Worm (Caenorhabditis elegans): ENCODE results near the gene taf-12.

Gene taf-12

DNA sequence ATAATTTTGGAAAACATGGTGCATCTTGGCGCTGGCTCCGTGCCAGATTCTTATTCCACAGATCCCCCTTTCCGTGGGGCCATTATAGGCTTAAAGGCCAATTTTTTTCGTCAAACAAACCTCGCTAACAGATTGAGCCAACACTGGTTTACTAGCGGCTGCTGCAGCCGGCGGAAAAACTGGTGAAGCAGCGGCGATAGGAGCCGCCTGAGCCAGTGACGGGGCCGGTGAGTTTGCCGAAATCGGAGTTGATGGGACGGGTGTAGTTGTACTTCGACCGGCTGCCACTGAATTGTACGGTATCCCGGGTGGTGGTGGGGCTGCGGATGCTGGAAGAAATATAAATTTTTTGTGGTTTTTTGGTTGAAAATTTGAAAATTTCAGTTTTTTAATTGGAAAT, 27.4 kb downstream of the taf-12 start:
- no peak for TF ChIP-seq unc-62 (GFP tag; optimal IDR thresholded peaks at IDR 0.05)

DNA sequence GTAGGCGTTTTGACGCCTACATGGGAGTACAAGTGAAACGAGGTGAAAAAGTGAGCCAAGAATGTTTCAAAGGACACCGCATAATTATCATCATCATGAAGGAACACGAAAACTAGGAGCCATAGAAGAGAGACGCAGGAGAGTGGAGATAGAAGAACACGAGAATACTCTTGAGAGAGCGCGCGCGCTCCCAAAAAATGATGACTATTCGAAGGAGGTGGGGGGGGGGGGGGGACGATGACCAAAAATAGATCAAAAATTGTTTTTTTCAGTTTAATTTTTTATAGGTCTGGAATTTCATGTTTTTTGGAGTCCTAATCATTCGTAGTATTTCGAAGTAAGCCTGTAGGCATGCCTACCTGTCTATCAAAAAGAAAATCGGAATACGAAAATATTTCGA, 32.3 kb downstream of the taf-12 start:
- no peak for TF ChIP-seq unc-62 (GFP tag; optimal IDR thresholded peaks at IDR 0.05)

DNA sequence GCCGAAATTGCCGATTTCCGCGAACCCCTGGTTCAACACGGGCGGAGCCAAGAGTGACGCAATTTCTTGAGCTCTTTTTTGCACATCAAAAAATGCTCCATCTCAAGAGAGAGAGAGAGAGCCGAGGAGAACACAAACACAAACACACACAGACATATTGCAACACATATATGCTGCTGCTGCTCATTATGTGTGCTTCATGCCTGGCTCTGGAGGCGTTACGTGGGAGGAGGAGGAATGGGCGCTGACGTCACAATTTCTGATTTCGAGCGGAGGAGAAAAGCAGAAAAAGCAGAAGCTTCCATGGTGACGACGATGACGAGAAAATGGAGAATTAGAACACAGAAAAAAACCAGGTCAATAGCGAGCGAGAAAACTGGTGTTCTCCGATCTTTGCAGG, 33.0 kb downstream of the taf-12 start:
- no peak for TF ChIP-seq unc-62 (GFP tag; optimal IDR thresholded peaks at IDR 0.05)

ce11 chrIII:11834783-11835182, 34.3 kb downstream of the taf-12 start:
- TF ChIP-seq unc-62 (GFP tag; optimal IDR thresholded peaks at IDR 0.05) = no peak

DNA sequence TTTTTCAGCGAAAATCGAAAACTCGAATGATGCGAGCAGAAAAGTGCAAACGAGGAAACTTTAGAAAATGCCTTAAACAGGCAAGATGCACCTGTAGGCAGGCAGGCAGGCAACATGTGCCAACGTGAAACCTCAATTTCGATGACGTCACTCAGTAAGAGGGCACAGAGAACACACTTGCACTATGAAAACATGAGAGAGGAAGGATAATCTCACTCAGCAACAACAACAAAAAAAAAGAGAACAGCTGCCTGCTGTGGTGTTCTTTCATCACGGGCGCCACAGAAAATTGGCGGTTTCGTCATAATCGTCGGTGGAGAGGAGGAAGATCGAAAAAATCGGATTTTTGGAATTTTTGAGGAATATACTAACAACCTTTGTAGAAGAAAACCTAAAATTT, 34.9 kb downstream of the taf-12 start:
- TF ChIP-seq unc-62 (GFP tag; optimal IDR thresholded peaks at IDR 0.05) = no peak

- TF ChIP-seq unc-62 (GFP tag; optimal IDR thresholded peaks at IDR 0.05) = no peak
Observed at ce11 chrIII:11833449-11833848, 35.6 kb downstream of the taf-12 start.

DNA sequence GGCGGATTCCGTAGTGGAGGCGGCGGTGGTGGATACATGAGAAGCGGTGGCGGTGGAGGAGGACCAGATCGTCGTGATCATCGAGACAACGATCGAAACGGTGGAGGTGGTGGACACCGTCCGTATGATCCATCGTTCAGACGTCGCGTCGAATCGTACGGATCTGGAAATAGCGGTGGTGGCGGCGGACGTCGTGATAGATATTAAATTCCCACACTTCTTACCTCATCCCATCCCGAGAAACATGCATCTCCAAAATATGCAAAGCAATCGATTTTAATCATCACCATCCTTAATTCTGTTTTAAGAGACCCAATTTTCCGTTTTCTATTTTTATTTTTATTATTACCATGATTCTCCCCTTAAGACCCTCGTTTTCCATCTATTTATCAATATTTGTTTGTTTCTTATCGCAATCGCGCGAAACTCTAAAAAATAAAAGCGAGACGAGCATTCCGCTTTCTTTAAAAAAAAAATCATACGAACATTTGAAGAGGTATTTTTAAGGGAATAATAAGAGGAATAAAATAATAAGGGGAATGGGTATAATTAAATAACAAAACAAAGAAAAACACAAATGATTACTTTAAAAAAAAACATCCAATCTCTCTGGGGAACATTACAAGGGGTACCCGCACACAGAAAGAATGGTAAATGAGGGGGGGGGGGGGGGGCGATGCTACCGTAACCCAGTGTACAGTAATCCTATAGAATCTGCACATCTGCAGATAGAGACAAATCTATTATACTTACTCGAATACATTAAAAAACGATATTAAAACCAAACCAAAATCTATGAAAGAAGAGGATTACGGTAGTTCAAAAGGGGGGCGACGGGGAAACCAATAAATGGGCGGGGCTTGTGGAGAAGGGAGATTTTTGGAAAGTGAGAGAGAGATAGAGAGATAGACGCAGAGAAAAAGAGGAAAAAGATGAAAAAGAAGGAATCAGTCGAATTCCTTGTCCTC, 38.3 kb downstream of the taf-12 start:
- no peak for TF ChIP-seq unc-62 (GFP tag; optimal IDR thresholded peaks at IDR 0.05)

DNA sequence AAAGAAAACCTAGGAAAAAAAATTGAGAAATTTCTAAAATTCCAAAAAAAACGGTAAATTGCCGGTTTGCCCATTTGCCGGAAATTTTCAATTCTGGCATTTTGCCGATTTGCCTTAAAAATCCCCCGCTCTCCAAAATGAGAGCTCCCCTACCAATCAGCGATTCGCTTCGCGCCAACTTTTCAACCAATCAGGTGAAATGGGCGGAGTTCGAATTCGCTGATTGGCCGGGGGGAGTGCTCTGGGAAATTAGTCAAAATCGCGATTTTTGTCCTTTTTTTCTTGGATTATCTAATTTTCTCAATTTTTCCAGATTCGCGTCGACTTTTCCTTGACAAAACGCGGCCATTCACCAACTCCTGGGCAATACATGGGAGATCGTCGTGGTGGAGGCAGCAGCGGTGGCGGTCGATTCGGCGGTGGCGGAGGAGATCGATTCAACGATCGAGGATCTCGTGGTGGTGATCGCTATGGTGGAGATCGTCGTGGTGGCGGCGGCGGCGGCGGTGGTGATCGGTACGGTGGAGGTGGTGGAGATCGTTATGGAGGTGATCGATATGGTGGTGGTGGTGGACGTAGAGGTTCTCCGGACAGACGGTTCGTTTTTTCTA, 39.4 kb downstream of the taf-12 start:
- no peak for TF ChIP-seq unc-62 (GFP tag; optimal IDR thresholded peaks at IDR 0.05)

- no peak for TF ChIP-seq unc-62 (GFP tag; optimal IDR thresholded peaks at IDR 0.05)
Observed at ce11 chrIII:11829062-11829461, 40.0 kb downstream of the taf-12 start.

ce11 chrIII:11826118-11826517, 43.0 kb downstream of the taf-12 start, which contains the start of gene rsp-8:
Gene rsp-8, plus strand, starts transcription at chrIII:11826418.
- no peak for TF ChIP-seq unc-62 (GFP tag; optimal IDR thresholded peaks at IDR 0.05)

ce11 chrIII:11825654-11826053, 43.4 kb downstream of the taf-12 start:
- TF ChIP-seq unc-62 (GFP tag; optimal IDR thresholded peaks at IDR 0.05) = no peak

DNA sequence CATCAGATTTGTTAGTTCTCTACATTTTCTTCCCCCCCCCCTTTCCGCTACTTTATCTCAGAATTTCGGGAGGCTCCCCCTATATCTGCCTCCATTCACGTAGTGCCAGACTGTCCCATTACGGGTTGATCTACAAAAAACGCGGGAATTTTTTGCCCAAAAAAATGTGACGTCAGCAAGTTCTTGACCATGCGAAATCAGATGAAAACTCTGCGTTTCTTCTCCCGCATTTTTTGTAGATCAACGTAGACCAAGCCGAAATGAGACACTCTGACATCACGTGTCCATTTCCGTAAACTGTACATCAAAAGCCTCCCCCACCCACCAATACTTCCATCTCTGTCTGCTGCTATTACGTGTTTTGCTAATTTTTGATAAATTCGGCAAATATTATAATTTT, 44.5 kb downstream of the taf-12 start:
- TF ChIP-seq unc-62 (GFP tag; optimal IDR thresholded peaks at IDR 0.05) = no peak

DNA sequence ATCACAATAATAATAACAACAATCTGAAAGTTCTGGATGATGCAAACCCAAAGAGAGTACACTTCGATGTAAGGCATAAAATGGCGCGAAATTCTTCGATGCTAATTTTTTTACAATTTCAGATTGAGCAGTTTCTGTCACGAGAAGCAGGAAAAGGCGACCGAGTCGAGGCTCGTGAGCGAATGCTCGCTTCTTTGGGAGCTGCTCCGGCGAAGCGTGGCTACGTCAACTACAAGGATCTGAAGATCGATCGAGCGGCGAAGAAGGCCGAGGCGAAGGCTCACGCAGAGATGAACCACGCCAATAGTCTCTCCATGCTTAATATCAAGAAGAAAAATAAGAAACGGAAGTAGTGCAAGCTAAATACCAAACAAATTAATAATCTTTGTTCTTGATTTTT, 45.0 kb downstream of the taf-12 start:
- TF ChIP-seq unc-62 (GFP tag; optimal IDR thresholded peaks at IDR 0.05) = no peak

- TF ChIP-seq unc-62 (GFP tag; optimal IDR thresholded peaks at IDR 0.05) = no peak
Observed at ce11 chrIII:11823260-11823659, 45.8 kb downstream of the taf-12 start, which contains the start of gene C18D11.3. Gene C18D11.3, plus strand, starts transcription at chrIII:11823448.

DNA sequence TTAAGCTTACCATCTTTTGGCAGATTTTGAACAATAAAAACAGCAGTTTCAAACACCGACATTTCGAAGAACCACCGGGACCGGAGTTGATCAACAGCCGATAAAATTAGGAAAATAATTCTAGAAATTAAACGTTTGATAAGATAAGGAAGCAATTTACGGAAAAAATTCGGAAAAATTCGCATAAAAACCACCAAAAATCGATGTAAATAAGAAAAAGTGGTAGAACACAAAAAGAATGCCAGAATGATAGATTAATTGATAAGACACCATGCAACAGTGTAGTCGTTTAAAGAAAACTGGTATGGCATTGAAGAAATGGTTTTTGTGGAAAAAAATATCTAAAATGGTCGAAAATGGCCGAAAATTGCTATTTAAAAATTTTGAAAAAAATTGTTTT, 46.7 kb downstream of the taf-12 start, which contains the start of gene maa-1:
TSS of gene maa-1 (minus strand) at position 120 of the 400 bp plus-strand sequence.
- no peak for TF ChIP-seq unc-62 (GFP tag; optimal IDR thresholded peaks at IDR 0.05)

- no peak for TF ChIP-seq unc-62 (GFP tag; optimal IDR thresholded peaks at IDR 0.05)
Observed at ce11 chrIII:11817865-11818264, 51.2 kb downstream of the taf-12 start.

DNA sequence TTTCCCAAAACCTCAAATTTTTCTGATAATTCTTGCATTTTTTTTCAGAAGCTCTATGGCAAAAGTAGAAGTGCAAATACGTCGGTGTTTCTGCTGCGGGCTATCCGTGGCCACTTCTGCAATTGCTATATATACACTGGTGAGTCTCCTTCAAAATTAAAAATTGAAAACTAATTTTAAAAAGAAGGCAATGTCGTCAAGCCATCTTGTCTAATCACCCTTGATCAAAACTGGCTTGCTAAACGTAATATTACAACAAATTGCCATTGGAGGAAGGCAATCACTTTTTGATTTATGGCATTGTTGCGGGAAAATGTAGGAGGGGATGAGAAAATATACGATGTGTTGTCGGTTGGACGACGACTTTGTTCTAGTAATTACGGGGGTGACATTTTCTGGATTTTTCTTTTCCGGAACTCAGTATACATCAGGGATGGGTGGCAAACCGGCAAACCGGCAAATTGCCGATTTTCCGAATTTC, 52.5 kb downstream of the taf-12 start, which contains the start of gene C18D11.1:
TSS of gene C18D11.1 (plus strand) at position 51 of the 481 bp plus-strand sequence.
- TF ChIP-seq unc-62 (GFP tag; optimal IDR thresholded peaks at IDR 0.05) = no peak

Measured in whole organism, dauer.